Fruit fly (Drosophila melanogaster): ENCODE results near the gene CG12075.

DNA sequence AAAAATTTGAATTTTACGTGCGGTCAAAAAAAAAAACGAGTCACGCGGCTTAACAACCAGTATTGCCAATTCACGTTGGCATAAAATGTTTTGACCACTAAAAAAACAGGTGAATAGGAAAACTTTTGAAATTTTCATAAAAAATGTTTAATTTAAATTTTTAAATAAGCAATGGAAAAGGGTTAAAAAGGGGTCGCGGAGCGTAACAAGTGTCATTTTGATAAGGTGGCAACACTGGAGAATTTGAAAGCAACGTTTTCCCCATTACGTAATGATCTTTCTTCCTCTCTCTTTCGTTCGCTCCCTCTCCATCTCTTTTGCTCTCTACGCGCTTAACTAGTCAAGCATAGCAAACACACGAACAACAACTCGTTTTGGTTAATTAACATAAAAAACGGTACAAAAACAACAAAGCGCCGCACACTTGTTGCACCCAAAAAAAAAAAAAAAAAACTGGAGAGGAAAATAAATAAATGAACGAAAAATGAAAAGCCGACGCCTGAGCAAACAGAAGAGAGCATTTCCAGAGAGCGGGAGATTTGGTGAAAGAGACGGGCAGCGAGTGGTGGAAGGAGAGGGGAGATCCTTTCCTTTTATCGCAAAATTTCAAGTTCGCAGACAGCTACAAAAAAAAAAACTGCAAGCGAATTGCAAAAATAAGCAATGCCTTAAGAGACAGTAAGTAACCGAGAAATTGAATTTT lies 56.3 kb downstream of the CG12075 start:
- TF ChIP-seq Mnt (GFP tag; optimal IDR thresholded peaks at IDR 0.05) (peak; percentile 15), Hr96 (GFP tag; optimal IDR thresholded peaks at IDR 0.05) (no peak), cnc (optimal IDR thresholded peaks at IDR 0.05) (no peak), bab1 (GFP tag; optimal IDR thresholded peaks at IDR 0.05) (peak; percentile 87), Crg-1 (GFP tag; optimal IDR thresholded peaks at IDR 0.05) (peak; percentile 42), CG7045 (GFP tag; optimal IDR thresholded peaks at IDR 0.05) (peak; percentile 38), Clk (GFP tag; optimal IDR thresholded peaks at IDR 0.05) (peak; percentile 28), CG1620 (GFP tag; optimal IDR thresholded peaks at IDR 0.05) (peak; percentile 21), pad (GFP tag; optimal IDR thresholded peaks at IDR 0.05) (peak; percentile 32), toe (GFP tag; optimal IDR thresholded peaks at IDR 0.05) (peak; percentile 38)
